Fruit fly (Drosophila melanogaster) whole organism, wandering third instar larva: ENCODE data around the gene CG33966.

ENCODE experiments used
- Abd-B ChIP-seq: fragments of >200 bp; optimal IDR thresholded peaks from 2 replicates; lab custom pipeline; 2017; ENCODE audit warnings: missing biosample characterization, missing genetic modification characterization
- jim ChIP-seq: fragments of 175-275, 200-325 bp; sonication (Bioruptor generic); optimal IDR thresholded peaks from 2 replicates; lab custom pipeline; 2016; ENCODE audit warnings: missing biosample characterization, mild to moderate bottlenecking, missing genetic modification characterization

dm6 chr3L:1227303-1227797, 6.6 kb upstream of the CG33966 start, which contains the start of gene LysS:
- TF ChIP-seq jim (GFP tag; lab: Kevin White, UChicago) (no peak), Abd-B (no peak)
